Worm (Caenorhabditis elegans): ENCODE measurements around the gene srg-13.

DNA sequence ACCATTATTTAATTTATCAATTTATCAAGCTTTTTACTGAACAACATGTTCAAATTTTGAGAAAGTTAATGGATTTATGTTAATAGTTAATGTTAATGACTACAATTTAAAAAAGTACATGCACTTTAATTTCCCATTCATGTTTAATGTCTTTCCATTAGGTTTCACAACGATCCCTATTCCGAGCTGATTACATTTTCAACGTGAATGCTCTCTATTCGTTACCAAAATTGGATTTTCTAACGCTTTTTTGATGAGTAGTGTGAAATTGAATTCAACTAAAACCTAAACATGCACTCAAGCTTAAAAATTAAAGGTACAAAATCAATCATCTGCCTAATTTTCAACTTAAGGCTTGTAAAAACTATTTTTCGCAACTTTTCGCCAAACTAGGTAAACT is 14.7 kb upstream of the srg-13 start:
- TF ChIP-seq ama-1 (optimal IDR thresholded peaks at IDR 0.05) = no peak
- no peak for TF ChIP-seq flt-1 (GFP tag; IDR thresholded peaks at IDR 0.05)
- no peak for TF ChIP-seq tbx-37 (GFP tag; conservative IDR thresholded peaks at IDR 0.05)
- TF ChIP-seq F13C5.2 (tag; optimal IDR thresholded peaks at IDR 0.05) = no peak
- no peak for TF ChIP-seq hmbx-1 (tag; optimal IDR thresholded peaks at IDR 0.05)
- TF ChIP-seq tra-4 (tag; optimal IDR thresholded peaks at IDR 0.05) = no peak
- TF ChIP-seq pes-1 (GFP tag; IDR thresholded peaks at IDR 0.05) = no peak
- no peak for TF ChIP-seq hmg-4 (GFP tag; optimal IDR thresholded peaks at IDR 0.05)
- TF ChIP-seq hnd-1 (tag; optimal IDR thresholded peaks at IDR 0.05) = no peak
- TF ChIP-seq sea-1 (GFP tag; conservative IDR thresholded peaks at IDR 0.05) = no peak
- TF ChIP-seq scrt-1 (GFP tag; IDR thresholded peaks at IDR 0.05) = no peak
- no peak for TF ChIP-seq B0310.2 (tag; optimal IDR thresholded peaks at IDR 0.05)
- TF ChIP-seq ceh-13 (GFP tag; optimal IDR thresholded peaks at IDR 0.05) = no peak
- TF ChIP-seq tbx-11 (GFP tag; IDR thresholded peaks at IDR 0.05) = no peak
